Fruit fly (Drosophila melanogaster): Measurements from ENCODE around the gene CG14853.
A peak's percentile ranks its signal among the peaks of the same experiment; 100 is the strongest.

The CG14853 gene

dm6 chr3R:14608892-14609692 lies at the start of gene CG14853:
Gene CG14853, plus strand, starts transcription at chr3R:14609642.
- TF ChIP-seq CG12768 (GFP tag; optimal IDR thresholded peaks at IDR 0.05) (no peak), CG33017 (tag; optimal IDR thresholded peaks at IDR 0.05) (peak; percentile 15), tj (GFP tag; optimal IDR thresholded peaks at IDR 0.05) (peak; percentile 24), CG11617 (GFP tag; optimal IDR thresholded peaks at IDR 0.05) (peak; percentile 57), CG1620 (GFP tag; optimal IDR thresholded peaks at IDR 0.05) (no peak), CG14711 (tag; optimal IDR thresholded peaks at IDR 0.05) (peak; percentile 9), CG7101 (tag; optimal IDR thresholded peaks at IDR 0.05) (peak; percentile 32), CG7045 (GFP tag; optimal IDR thresholded peaks at IDR 0.05) (peak; percentile 41)

DNA sequence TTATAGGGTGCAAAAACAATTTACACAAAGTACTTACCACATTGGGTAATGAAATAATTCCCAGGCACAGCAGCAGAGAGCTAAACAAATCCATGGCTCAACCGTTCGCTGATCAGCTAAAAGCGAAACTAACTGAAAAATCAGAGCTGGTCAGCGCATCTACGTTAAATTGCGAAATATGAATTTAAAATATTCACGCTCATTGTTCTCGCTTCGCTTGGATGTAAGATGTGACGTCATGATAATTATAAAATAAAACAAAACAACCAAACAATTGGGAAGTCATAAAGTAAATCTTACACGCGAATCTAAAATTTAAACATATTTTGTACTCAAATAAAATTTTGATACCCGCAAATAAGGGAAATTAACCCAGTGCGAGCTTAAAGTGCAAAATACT lies 49.5 kb upstream of the CG14853 start, which contains the start of gene CG14854:
CG14854 (minus strand) TSS at position 101 of the 400 bp plus-strand sequence.
- TF ChIP-seq Clk (GFP tag; optimal IDR thresholded peaks at IDR 0.05) (no peak), cnc (optimal IDR thresholded peaks at IDR 0.05) (no peak), bab1 (GFP tag; optimal IDR thresholded peaks at IDR 0.05) (no peak), pad (GFP tag; optimal IDR thresholded peaks at IDR 0.05) (no peak), CG14711 (tag; optimal IDR thresholded peaks at IDR 0.05) (no peak), tj (GFP tag; optimal IDR thresholded peaks at IDR 0.05) (no peak), CG11617 (GFP tag; optimal IDR thresholded peaks at IDR 0.05) (no peak)

DNA sequence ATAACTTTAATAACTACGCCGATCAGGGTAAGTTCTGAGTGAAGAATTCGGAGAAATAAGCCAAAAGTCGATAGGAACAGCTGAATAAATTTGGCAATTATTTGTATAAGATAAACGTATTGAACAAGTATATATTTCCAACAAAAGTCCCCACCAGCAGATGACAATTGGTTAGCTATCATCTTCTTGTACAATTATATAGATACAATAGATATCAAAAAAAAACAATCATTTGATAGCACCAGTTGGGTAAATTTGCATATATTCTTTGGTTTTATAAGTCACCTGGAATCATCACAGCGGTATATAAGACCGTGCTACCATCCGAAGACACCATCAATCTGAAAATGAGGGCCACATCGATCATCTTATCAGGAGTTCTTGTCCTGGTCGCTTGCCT lies 48.8 kb upstream of the CG14853 start, which contains the start of gene Jig:
Jig (plus strand) TSS at position 301 of the 400 bp plus-strand sequence.
- TF ChIP-seq CG33017 (tag; optimal IDR thresholded peaks at IDR 0.05): no peak
- no peak for TF ChIP-seq cnc (optimal IDR thresholded peaks at IDR 0.05)
- no peak for TF ChIP-seq CG7045 (GFP tag; optimal IDR thresholded peaks at IDR 0.05)
- TF ChIP-seq CG14711 (tag; optimal IDR thresholded peaks at IDR 0.05): no peak
- no peak for TF ChIP-seq tj (GFP tag; optimal IDR thresholded peaks at IDR 0.05)
- no peak for TF ChIP-seq Crg-1 (GFP tag; optimal IDR thresholded peaks at IDR 0.05)
- TF ChIP-seq Hr96 (GFP tag; optimal IDR thresholded peaks at IDR 0.05): no peak
- TF ChIP-seq Mnt (GFP tag; optimal IDR thresholded peaks at IDR 0.05): no peak
- TF ChIP-seq pad (GFP tag; optimal IDR thresholded peaks at IDR 0.05): no peak
- TF ChIP-seq CG5204 (GFP tag; optimal IDR thresholded peaks at IDR 0.05): no peak
- no peak for TF ChIP-seq CG7101 (tag; optimal IDR thresholded peaks at IDR 0.05)
- no peak for TF ChIP-seq kay (GFP tag; ENCODE audit: borderline replicate concordance)
- no peak for TF ChIP-seq CG12768 (GFP tag; optimal IDR thresholded peaks at IDR 0.05)
- TF ChIP-seq Clk (GFP tag; optimal IDR thresholded peaks at IDR 0.05): no peak
- no peak for TF ChIP-seq cic (GFP tag; optimal IDR thresholded peaks at IDR 0.05)

DNA sequence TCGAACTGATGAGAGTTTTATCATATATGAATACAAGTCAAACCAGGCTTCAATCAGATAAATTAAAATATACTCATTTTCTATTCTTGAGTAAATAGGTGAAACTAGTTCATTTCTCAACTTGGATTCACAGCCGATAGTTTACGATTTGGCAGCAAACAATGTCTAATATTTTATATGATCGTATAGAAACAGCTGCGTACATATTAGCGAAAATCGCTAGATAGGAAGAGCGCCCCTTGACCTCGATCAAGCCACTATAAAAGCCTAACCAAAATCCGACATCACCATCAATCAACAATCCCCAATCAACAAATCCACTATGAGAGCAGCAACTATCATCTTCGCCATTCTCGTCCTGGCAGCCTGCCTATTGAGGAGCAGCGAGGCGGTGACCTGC lies 47.4 kb upstream of the CG14853 start, which contains the start of gene CG14851:
CG14851 (plus strand) TSS at position 301 of the 400 bp plus-strand sequence.
- TF ChIP-seq tj (GFP tag; optimal IDR thresholded peaks at IDR 0.05): no peak

dm6 chr3R:14564705-14565064 lies 44.8 kb upstream of the CG14853 start, which contains the start of gene CG8087:
Gene CG8087, minus strand, starts transcription at chr3R:14564805.
- TF ChIP-seq CG7045 (GFP tag; optimal IDR thresholded peaks at IDR 0.05): no peak
- TF ChIP-seq pad (GFP tag; optimal IDR thresholded peaks at IDR 0.05): no peak
- no peak for TF ChIP-seq cic (GFP tag; optimal IDR thresholded peaks at IDR 0.05)
- no peak for TF ChIP-seq toe (GFP tag; optimal IDR thresholded peaks at IDR 0.05)
- TF ChIP-seq tj (GFP tag; optimal IDR thresholded peaks at IDR 0.05): no peak
- TF ChIP-seq ovo (GFP tag; optimal IDR thresholded peaks at IDR 0.05): no peak

dm6 chr3R:14565065-14565977 lies 44.1 kb upstream of the CG14853 start, which contains the start of gene CG14852:
Gene CG14852, plus strand, starts transcription at chr3R:14565927.
- TF ChIP-seq CG11617 (GFP tag; optimal IDR thresholded peaks at IDR 0.05) (no peak), Clk (GFP tag; optimal IDR thresholded peaks at IDR 0.05) (no peak), pad (GFP tag; optimal IDR thresholded peaks at IDR 0.05) (no peak), Crg-1 (GFP tag; optimal IDR thresholded peaks at IDR 0.05) (no peak), kay (GFP tag; ENCODE audit: borderline replicate concordance) (no peak), toe (GFP tag; optimal IDR thresholded peaks at IDR 0.05) (no peak), ovo (GFP tag; optimal IDR thresholded peaks at IDR 0.05) (no peak), bab1 (GFP tag; optimal IDR thresholded peaks at IDR 0.05) (no peak), cnc (optimal IDR thresholded peaks at IDR 0.05) (no peak), CG5204 (GFP tag; optimal IDR thresholded peaks at IDR 0.05) (no peak), cic (GFP tag; optimal IDR thresholded peaks at IDR 0.05) (no peak), CG1620 (GFP tag; optimal IDR thresholded peaks at IDR 0.05) (no peak), CG33017 (tag; optimal IDR thresholded peaks at IDR 0.05) (no peak), CG7101 (tag; optimal IDR thresholded peaks at IDR 0.05) (no peak), CG14711 (tag; optimal IDR thresholded peaks at IDR 0.05) (no peak), CG7045 (GFP tag; optimal IDR thresholded peaks at IDR 0.05) (no peak), tj (GFP tag; optimal IDR thresholded peaks at IDR 0.05) (no peak), Hr96 (GFP tag; optimal IDR thresholded peaks at IDR 0.05) (no peak), CG12768 (GFP tag; optimal IDR thresholded peaks at IDR 0.05) (no peak)
